Fruit fly (Drosophila melanogaster) whole organism, embryonic: ENCODE measurements around the gene RpS9.

Experiments
- Atf-2 ChIP-seq: fragments of 200-800 bp; sonication (Bioruptor generic); optimal IDR thresholded peaks from 2 replicates; lab custom pipeline; 2016; ENCODE audit warnings: missing biosample characterization, missing genetic modification characterization
- B-H2 ChIP-seq: fragments of 200-800 bp; sonication (Bioruptor generic); optimal IDR thresholded peaks from 2 replicates; lab custom pipeline; 2018; ENCODE audit warnings: missing biosample characterization, mild to moderate bottlenecking, missing genetic modification characterization
- CG10543 ChIP-seq: fragments of 200-800 bp; sonication (Bioruptor generic); optimal IDR thresholded peaks from 3 replicates; lab custom pipeline; 2017; ENCODE audit warnings: missing biosample characterization, mild to moderate bottlenecking, missing genetic modification characterization, moderate library complexity
- CG11456 ChIP-seq: fragments of 200-800 bp; sonication (Bioruptor generic); IDR thresholded peaks from 3 replicates; pipeline ENCODE4 v1.3.6; 2022; ENCODE audit warnings: missing biosample characterization, missing genetic modification characterization
- CG12071 ChIP-seq: fragments of 200-800 bp; sonication (Bioruptor generic); optimal IDR thresholded peaks from 3 replicates; lab custom pipeline; 2018; ENCODE audit warnings: missing biosample characterization, mild to moderate bottlenecking, missing genetic modification characterization
- CG13624 ChIP-seq: fragments of 200-800 bp; sonication (Bioruptor generic); optimal IDR thresholded peaks from 2 replicates; lab custom pipeline; 2016; ENCODE audit warnings: missing biosample characterization, missing genetic modification characterization
- CG13894 ChIP-seq: fragments of 200-800 bp; sonication (Bioruptor generic); optimal IDR thresholded peaks from 3 replicates; lab custom pipeline; 2018; ENCODE audit warnings: missing biosample characterization, mild to moderate bottlenecking, missing genetic modification characterization, moderate library complexity
- CG17361 ChIP-seq: fragments of 200-800 bp; sonication (Bioruptor generic); IDR thresholded peaks from 3 replicates; pipeline ENCODE4 v1.3.6; 2022; ENCODE audit warnings: missing biosample characterization, missing genetic modification characterization
- CG43689 ChIP-seq: fragments of 200-800 bp; sonication (Bioruptor generic); IDR thresholded peaks from 2 replicates; pipeline ENCODE4 v1.3.6; 2022; ENCODE audit warnings: missing biosample characterization, missing genetic modification characterization
- CG6765 ChIP-seq: fragments of 200-800 bp; sonication (Bioruptor generic); optimal IDR thresholded peaks from 3 replicates; lab custom pipeline; 2017; ENCODE audit warnings: missing biosample characterization, mild to moderate bottlenecking, missing genetic modification characterization
- CG6791 ChIP-seq: fragments of 200-800 bp; sonication (Bioruptor generic); IDR thresholded peaks from 3 replicates; pipeline ENCODE4 v1.3.6; 2022; ENCODE audit warnings: missing biosample characterization, missing genetic modification characterization; ENCODE audit not compliant: partially characterized antibody
- CG7372 ChIP-seq: fragments of 200-800 bp; sonication (Bioruptor generic); IDR thresholded peaks from 2 replicates; pipeline ENCODE4 v1.3.6; 2022; ENCODE audit warnings: missing biosample characterization, missing genetic modification characterization
- CG7745 ChIP-seq: fragments of 200-800 bp; sonication (Bioruptor generic); optimal IDR thresholded peaks from 2 replicates; lab custom pipeline; 2018; ENCODE audit warnings: missing biosample characterization, mild to moderate bottlenecking, missing genetic modification characterization, moderate library complexity
- CG8359 ChIP-seq: fragments of 200-800 bp; sonication (Bioruptor generic); optimal IDR thresholded peaks from 2 replicates; lab custom pipeline; 2017; ENCODE audit warnings: missing biosample characterization, mild to moderate bottlenecking, missing genetic modification characterization, borderline replicate concordance
- CG9932 ChIP-seq: fragments of 200-800 bp; sonication (Bioruptor generic); IDR thresholded peaks from 2 replicates; pipeline ENCODE4 v1.3.6; 2022; ENCODE audit warnings: missing biosample characterization, missing genetic modification characterization
- Dip3 ChIP-seq: fragments of 200-800 bp; sonication (Bioruptor generic); optimal IDR thresholded peaks from 3 replicates; lab custom pipeline; 2016; ENCODE audit warnings: missing biosample characterization, missing genetic modification characterization
- Doc2 ChIP-seq: fragments of 200-800 bp; sonication (Bioruptor generic); IDR thresholded peaks from 2 replicates; pipeline ENCODE4 v1.3.6; 2022; ENCODE audit warnings: missing biosample characterization, missing genetic modification characterization
- GATAe ChIP-seq: fragments of 200-800 bp; sonication (Bioruptor generic); conservative IDR thresholded peaks from 2 replicates; pipeline ENCODE4 v1.3.6; 2022; ENCODE audit warnings: missing biosample characterization, missing genetic modification characterization
- Gsc ChIP-seq: fragments of 200-800 bp; sonication (Bioruptor generic); IDR thresholded peaks from 2 replicates; pipeline ENCODE4 v1.3.6; 2022; ENCODE audit warnings: missing biosample characterization, missing genetic modification characterization
- H2.0 ChIP-seq: fragments of 200-800 bp; sonication (Bioruptor generic); IDR thresholded peaks from 2 replicates; pipeline ENCODE4 v1.3.6; 2022; ENCODE audit warnings: missing biosample characterization, missing genetic modification characterization
- Hr39 ChIP-seq: fragments of >200 bp; optimal IDR thresholded peaks from 2 replicates; lab custom pipeline; 2017
- Kr ChIP-seq: fragments of 200-800 bp; sonication (Bioruptor generic); optimal IDR thresholded peaks from 2 replicates; lab custom pipeline; 2017; ENCODE audit warnings: missing biosample characterization, mild to moderate bottlenecking, missing genetic modification characterization
- MTF-1 ChIP-seq: fragments of 200-800 bp; sonication (Bioruptor generic); optimal IDR thresholded peaks from 2 replicates; lab custom pipeline; 2018; ENCODE audit warnings: missing biosample characterization, mild to moderate bottlenecking, missing genetic modification characterization, borderline replicate concordance
- Mad ChIP-seq: fragments of 200-800 bp; sonication (Bioruptor generic); optimal IDR thresholded peaks from 2 replicates; lab custom pipeline; 2016; ENCODE audit warnings: missing biosample characterization, missing genetic modification characterization
- Myb ChIP-seq: fragments of 200-800 bp; sonication (Bioruptor generic); optimal IDR thresholded peaks from 2 replicates; lab custom pipeline; 2016; ENCODE audit warnings: missing biosample characterization, missing genetic modification characterization
- Optix ChIP-seq: fragments of 200-800 bp; sonication (Bioruptor generic); IDR thresholded peaks from 3 replicates; pipeline ENCODE4 v1.3.6; 2022; ENCODE audit warnings: missing biosample characterization, missing genetic modification characterization
- Ptx1 ChIP-seq: fragments of 200-800 bp; sonication (Bioruptor generic); IDR thresholded peaks from 2 replicates; pipeline ENCODE4 v1.3.6; 2022; ENCODE audit warnings: missing biosample characterization, missing genetic modification characterization
- ap ChIP-seq: fragments of 200-800 bp; sonication (Bioruptor generic); IDR thresholded peaks from 2 replicates; pipeline ENCODE4 v1.3.6; 2022; ENCODE audit warnings: missing biosample characterization, missing genetic modification characterization
- chn ChIP-seq: fragments of 200-800 bp; sonication (Bioruptor generic); optimal IDR thresholded peaks from 2 replicates; lab custom pipeline; 2016; ENCODE audit warnings: missing biosample characterization, missing genetic modification characterization
- corto ChIP-seq: fragments of 200-800 bp; sonication (Bioruptor generic); optimal IDR thresholded peaks from 2 replicates; lab custom pipeline; 2016; ENCODE audit warnings: missing biosample characterization, mild to moderate bottlenecking, missing genetic modification characterization, moderate library complexity
- cwo ChIP-seq: fragments of 200-800 bp; sonication (Bioruptor generic); optimal IDR thresholded peaks from 3 replicates; lab custom pipeline; 2017; ENCODE audit warnings: missing biosample characterization, missing genetic modification characterization, mild to moderate bottlenecking, moderate library complexity, missing genetic modification reagents
- dimm ChIP-seq: fragments of 200-800 bp; sonication (Bioruptor generic); IDR thresholded peaks from 2 replicates; pipeline ENCODE4 v1.3.6; 2022; ENCODE audit warnings: missing biosample characterization, missing genetic modification characterization
- gro ChIP-seq: fragments of 200-800 bp; sonication (Bioruptor generic); optimal IDR thresholded peaks from 2 replicates; lab custom pipeline; 2016; ENCODE audit warnings: missing biosample characterization, missing genetic modification characterization
- insv ChIP-seq, 2 experiments: fragments of 200-800 bp; sonication (Bioruptor generic); optimal IDR thresholded peaks; 3 replicates each; lab custom pipeline; 2016 to 2018; ENCODE audit warnings: missing biosample characterization in 2 of 2, missing genetic modification characterization in 2 of 2
- inv ChIP-seq: fragments of 200-800 bp; sonication (Bioruptor generic); IDR thresholded peaks from 2 replicates; pipeline ENCODE4 v1.3.6; 2022; ENCODE audit warnings: missing biosample characterization, missing genetic modification characterization; ENCODE audit not compliant: partially characterized antibody
- kah ChIP-seq: fragments of 200-800 bp; sonication (Bioruptor generic); optimal IDR thresholded peaks from 2 replicates; lab custom pipeline; 2018; ENCODE audit warnings: missing biosample characterization, mild to moderate bottlenecking, missing genetic modification characterization
- lab ChIP-seq: fragments of 200-800 bp; sonication (Bioruptor generic); optimal IDR thresholded peaks from 3 replicates; lab custom pipeline; 2017; ENCODE audit warnings: missing biosample characterization, missing genetic modification characterization, mild to moderate bottlenecking, moderate library complexity, missing genetic modification reagents
- lmd ChIP-seq: fragments of 200-800 bp; sonication (Bioruptor generic); IDR thresholded peaks from 2 replicates; pipeline ENCODE4 v1.3.6; 2022; ENCODE audit warnings: missing biosample characterization, missing genetic modification characterization
- mam ChIP-seq: fragments of 200-800 bp; sonication (Bioruptor generic); optimal IDR thresholded peaks from 3 replicates; lab custom pipeline; 2016; ENCODE audit warnings: missing biosample characterization, missing genetic modification characterization
- mld ChIP-seq: fragments of 200-800 bp; sonication (Bioruptor generic); IDR thresholded peaks from 3 replicates; pipeline ENCODE4 v1.3.6; 2022; ENCODE audit warnings: missing biosample characterization, missing genetic modification characterization; ENCODE audit not compliant: partially characterized antibody
- nau ChIP-seq: fragments of 200-800 bp; sonication (Bioruptor generic); optimal IDR thresholded peaks from 3 replicates; lab custom pipeline; 2017; ENCODE audit warnings: missing biosample characterization, mild to moderate bottlenecking, missing genetic modification characterization, missing genetic modification reagents
- oc ChIP-seq: fragments of 200-800 bp; sonication (Bioruptor generic); optimal IDR thresholded peaks from 2 replicates; lab custom pipeline; 2018; ENCODE audit warnings: missing biosample characterization, mild to moderate bottlenecking, missing genetic modification characterization, moderate library complexity
- pros ChIP-seq: fragments of 200-800 bp; sonication (Bioruptor generic); optimal IDR thresholded peaks from 3 replicates; lab custom pipeline; 2019; ENCODE audit warnings: missing biosample characterization, mild to moderate bottlenecking, missing genetic modification characterization, moderate library complexity
- ranshi ChIP-seq: fragments of 200-800 bp; sonication (Bioruptor generic); IDR thresholded peaks from 2 replicates; pipeline ENCODE4 v1.3.6; 2022; ENCODE audit warnings: missing biosample characterization, missing genetic modification characterization
- sd ChIP-seq: fragments of 200-800 bp; sonication (Bioruptor generic); optimal IDR thresholded peaks from 3 replicates; lab custom pipeline; 2018; ENCODE audit warnings: missing biosample characterization, mild to moderate bottlenecking, missing genetic modification characterization, moderate library complexity
- slp2 ChIP-seq: fragments of 200-800 bp; sonication (Bioruptor generic); optimal IDR thresholded peaks from 2 replicates; lab custom pipeline; 2016; ENCODE audit warnings: missing biosample characterization, missing genetic modification characterization
- sna ChIP-seq: fragments of 200-800 bp; sonication (Bioruptor generic); IDR thresholded peaks from 2 replicates; pipeline ENCODE4 v1.3.6; 2022; ENCODE audit warnings: missing biosample characterization, missing genetic modification characterization; ENCODE audit not compliant: partially characterized antibody
- sqz ChIP-seq: fragments of 200-800 bp; sonication (Bioruptor generic); optimal IDR thresholded peaks from 3 replicates; lab custom pipeline; 2018; ENCODE audit warnings: missing biosample characterization, mild to moderate bottlenecking, missing genetic modification characterization
- sr ChIP-seq: fragments of 200-800 bp; sonication (Bioruptor generic); IDR thresholded peaks from 3 replicates; pipeline ENCODE4 v1.3.6; 2022; ENCODE audit warnings: missing biosample characterization, missing genetic modification characterization
- tap ChIP-seq: fragments of 200-800 bp; optimal IDR thresholded peaks from 3 replicates; lab custom pipeline; 2019; ENCODE audit warnings: missing biosample characterization, mild to moderate bottlenecking, missing genetic modification characterization, moderate library complexity
- tx ChIP-seq: fragments of 200-800 bp; sonication (Bioruptor generic); optimal IDR thresholded peaks from 2 replicates; lab custom pipeline; 2016; ENCODE audit warnings: missing biosample characterization, missing genetic modification characterization

Gene RpS9

DNA sequence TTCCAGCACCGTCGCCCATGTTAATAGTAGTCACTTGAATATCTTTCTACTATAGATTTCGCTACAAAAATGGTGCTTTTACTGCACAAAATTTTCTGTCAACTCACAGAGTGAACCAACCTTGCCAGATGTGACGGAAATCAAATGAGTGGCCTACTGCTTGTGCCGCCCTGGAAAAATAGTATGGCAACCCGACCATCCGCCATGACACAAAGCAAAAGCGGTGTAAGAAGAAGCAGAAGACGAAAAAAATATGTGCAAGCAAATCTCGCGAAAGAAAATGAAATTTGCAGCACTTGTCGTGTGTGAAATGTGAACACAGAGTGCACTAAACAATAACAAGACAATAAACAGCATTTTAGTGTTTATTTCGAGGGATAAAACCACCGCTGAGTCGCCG is 34.5 kb downstream of the RpS9 start, which contains the start of the genes Uch-L5 and Jarid2 (continued):
- TF ChIP-seq CG17361 (GFP tag; lab: Robert Waterston, UW) (no peak), CG13894 (no peak), lmd (GFP tag; lab: Robert Waterston, UW) (no peak; the same call in 1 of the 2 replicates), B-H2 (GFP tag; lab: Kevin White, UChicago) (peak; percentile 38), kah (GFP tag; lab: Kevin White, UChicago) (no peak), tap (no peak), GATAe (GFP tag; lab: Robert Waterston, UW) (no peak), pros (GFP tag; lab: Kevin White, UChicago) (no peak), Hr39 (lab: Kevin White, UChicago) (no peak), CG7745 (tag; lab: Kevin White, UChicago) (no peak), sd (no peak), CG6791 (peak; percentile 38; the same call in 1 of the 3 replicates), sna (no peak), CG8359 (GFP tag; lab: Kevin White, UChicago) (no peak), sr (GFP tag; lab: Robert Waterston, UW) (no peak), CG12071 (GFP tag; lab: Kevin White, UChicago) (no peak), mam (peak; percentile 76), cwo (GFP tag; lab: Kevin White, UChicago) (no peak), tx (GFP tag; lab: Kevin White, UChicago) (peak; percentile 8), insv (GFP tag; optimal IDR thresholded peaks at IDR 0.05; lab: Kevin White, UChicago) (peak in 1 of 2 experiments; percentile 37), Ptx1 (GFP tag; lab: Robert Waterston, UW) (0 out of 2 replicates have a peak, but pooled peaks have one; percentile 23), gro (no peak), CG43689 (GFP tag; lab: Robert Waterston, UW) (no peak), CG10543 (GFP tag; lab: Kevin White, UChicago) (peak; percentile 44), inv (GFP tag; lab: Robert Waterston, UW) (peak; percentile 41; the same call in 1 of the 2 replicates), CG7372 (GFP tag; lab: Robert Waterston, UW) (no peak), CG13624 (GFP tag; lab: Kevin White, UChicago) (peak; percentile 65), slp2 (GFP tag; lab: Kevin White, UChicago) (peak; percentile 45), lab (GFP tag; lab: Kevin White, UChicago) (peak; percentile 65), Gsc (GFP tag; lab: Robert Waterston, UW) (no peak), sqz (peak; percentile 77), CG6765 (GFP tag; lab: Kevin White, UChicago) (peak; percentile 45), Mad (peak; percentile 43), mld (GFP tag; lab: Robert Waterston, UW) (no peak; the same call in 2 of the 3 replicates), chn (GFP tag; lab: Kevin White, UChicago) (peak; percentile 65), oc (tag; lab: Kevin White, UChicago) (no peak), ap (no peak), dimm (GFP tag; lab: Robert Waterston, UW) (no peak), corto (GFP tag; lab: Kevin White, UChicago) (no peak), H2.0 (GFP tag; lab: Robert Waterston, UW) (no peak), Dip3 (GFP tag; lab: Kevin White, UChicago) (peak; percentile 29), Optix (GFP tag; lab: Robert Waterston, UW) (0 out of 3 replicates have a peak, but pooled peaks have one; percentile 37), CG11456 (peak; percentile 70; the same call in 2 of the 3 replicates), CG9932 (GFP tag; lab: Robert Waterston, UW) (peak; percentile 23; the same call in 1 of the 2 replicates), ranshi (peak; percentile 37; the same call in 1 of the 2 replicates), Doc2 (GFP tag; lab: Robert Waterston, UW) (no peak), Atf-2 (GFP tag; lab: Kevin White, UChicago) (peak; percentile 9), Kr (GFP tag; lab: Kevin White, UChicago) (no peak), MTF-1 (peak; percentile 62), Myb (GFP tag; lab: Kevin White, UChicago) (peak; percentile 63), nau (no peak)
